Worm (Caenorhabditis elegans) whole organism, L4 larva: Measurements from ENCODE around the gene cnnm-5.
A peak's percentile ranks its signal among the peaks of the same experiment; 100 is the strongest.

Experiments used
- F49E8.2 ChIP-seq: sonication (generic microtip); optimal IDR thresholded peaks from 2 replicates; lab custom pipeline; 2016; ENCODE audit warnings: missing compliant biosample characterization, mild to moderate bottlenecking, missing genetic modification characterization, borderline replicate concordance
- T20F7.1 ChIP-seq: fragments of 200-800 bp; sonication (Bioruptor generic); optimal IDR thresholded peaks from 2 replicates; lab custom pipeline; 2018; ENCODE audit warnings: mild to moderate bottlenecking, missing genetic modification characterization, missing compliant biosample characterization
- ama-1 ChIP-seq: fragments of 150-350 bp; optimal IDR thresholded peaks from 2 replicates; lab custom pipeline; 2014; ENCODE audit warnings: inconsistent platforms, mixed read lengths
- arid-1 ChIP-seq: fragments of 200-800 bp; sonication (Bioruptor generic); conservative IDR thresholded peaks from 2 replicates; pipeline ENCODE4 v1.3.6; 2022; ENCODE audit warnings: missing genetic modification reagents, missing genetic modification characterization, missing compliant biosample characterization
- attf-4 ChIP-seq: sonication (generic microtip); optimal IDR thresholded peaks from 3 replicates; lab custom pipeline; 2017; ENCODE audit warnings: missing biosample characterization, missing genetic modification characterization
- ceh-20 ChIP-seq: fragments of 200-800 bp; sonication (Bioruptor generic); IDR thresholded peaks from 2 replicates; pipeline ENCODE4 v1.3.6; 2022; ENCODE audit warnings: missing genetic modification reagents, missing genetic modification characterization, missing compliant biosample characterization
- ceh-28 ChIP-seq: fragments of 150-350 bp; optimal IDR thresholded peaks from 2 replicates; lab custom pipeline; 2014; ENCODE audit warnings: missing biosample characterization, missing genetic modification reagents, missing genetic modification characterization
- ceh-44 ChIP-seq: fragments of 200-800 bp; sonication (Bioruptor generic); IDR thresholded peaks from 2 replicates; pipeline ENCODE4 v1.3.6; 2022; ENCODE audit warnings: missing genetic modification reagents, missing genetic modification characterization, missing compliant biosample characterization
- ceh-62 ChIP-seq: sonication (generic microtip); optimal IDR thresholded peaks from 2 replicates; lab custom pipeline; 2017; ENCODE audit warnings: missing biosample characterization, missing genetic modification characterization
- ceh-82 ChIP-seq: sonication (generic microtip); optimal IDR thresholded peaks from 2 replicates; lab custom pipeline; 2017; ENCODE audit warnings: missing biosample characterization, missing genetic modification characterization
- cey-2 ChIP-seq: sonication (generic microtip); optimal IDR thresholded peaks from 3 replicates; lab custom pipeline; 2017; ENCODE audit warnings: missing genetic modification characterization, mild to moderate bottlenecking, missing compliant biosample characterization, antibody characterized with exemption, borderline replicate concordance; ENCODE audit not compliant: insufficient read depth
- ctbp-1 ChIP-seq: fragments of 200-800 bp; sonication (Bioruptor generic); IDR thresholded peaks from 2 replicates; pipeline ENCODE4 v1.3.6; 2022; ENCODE audit warnings: missing genetic modification reagents, missing genetic modification characterization, missing compliant biosample characterization
- daf-8 ChIP-seq: fragments of 200-800 bp; sonication (Bioruptor generic); IDR thresholded peaks from 2 replicates; pipeline ENCODE4 v1.3.6; 2022; ENCODE audit warnings: missing genetic modification characterization, missing compliant biosample characterization
- dmd-6 ChIP-seq: fragments of 200-800 bp; sonication (Bioruptor generic); IDR thresholded peaks from 2 replicates; pipeline ENCODE4 v1.3.6; 2022; ENCODE audit warnings: missing genetic modification reagents, missing genetic modification characterization, missing compliant biosample characterization
- duxl-1 ChIP-seq: sonication (generic microtip); optimal IDR thresholded peaks from 2 replicates; lab custom pipeline; 2016; ENCODE audit warnings: mild to moderate bottlenecking, missing genetic modification characterization, moderate library complexity, missing compliant biosample characterization; ENCODE audit not compliant: poor library complexity
- egl-27 ChIP-seq: sonication (generic microtip); optimal IDR thresholded peaks from 3 replicates; lab custom pipeline; 2017; ENCODE audit warnings: missing biosample characterization, missing genetic modification reagents, missing genetic modification characterization
- fkh-10 ChIP-seq: fragments of 150-350 bp; optimal IDR thresholded peaks from 2 replicates; lab custom pipeline; 2014; ENCODE audit warnings: missing biosample characterization, missing genetic modification reagents, missing genetic modification characterization
- hlh-11 ChIP-seq: fragments of 200-800 bp; sonication (Bioruptor generic); optimal IDR thresholded peaks from 2 replicates; lab custom pipeline; 2018; ENCODE audit warnings: mild to moderate bottlenecking, missing genetic modification characterization, missing compliant biosample characterization
- hmg-1.1 ChIP-seq: fragments of 200-800 bp; sonication (Bioruptor generic); IDR thresholded peaks from 2 replicates; pipeline ENCODE4 v1.3.6; 2022; ENCODE audit warnings: missing genetic modification reagents, missing genetic modification characterization, missing compliant biosample characterization
- jun-1 ChIP-seq: fragments of 150-350 bp; optimal IDR thresholded peaks from 2 replicates; lab custom pipeline; 2014; ENCODE audit warnings: missing biosample characterization, missing genetic modification reagents, missing genetic modification characterization
- lim-7 ChIP-seq: fragments of 200-800 bp; sonication (Bioruptor generic); IDR thresholded peaks from 2 replicates; pipeline ENCODE4 v1.3.6; 2022; ENCODE audit warnings: missing genetic modification characterization, missing compliant biosample characterization
- lin-29 ChIP-seq: fragments of 200-800 bp; sonication (Bioruptor generic); IDR thresholded peaks from 2 replicates; pipeline ENCODE4 v1.3.6; 2022; ENCODE audit warnings: missing genetic modification reagents, missing genetic modification characterization, missing compliant biosample characterization
- lsy-2 ChIP-seq, 2 experiments: fragments of 150-350 bp in 1 of 2; sonication (generic microtip) in 1 of 2; optimal IDR thresholded peaks; 2 replicates each; lab custom pipeline; 2014 to 2017; ENCODE audit warnings: missing biosample characterization in 2 of 2, missing genetic modification characterization in 2 of 2
- mdl-1 ChIP-seq, 2 experiments: fragments of 150-350 bp in 1 of 2; sonication (generic microtip) in 1 of 2; optimal IDR thresholded peaks; 2 replicates each; lab custom pipeline; 2014 to 2017; ENCODE audit warnings: missing biosample characterization in 2 of 2, missing genetic modification characterization in 2 of 2
- mes-2 ChIP-seq: sonication (generic microtip); optimal IDR thresholded peaks from 2 replicates; lab custom pipeline; 2016; ENCODE audit warnings: missing genotype, mild to moderate bottlenecking, missing genetic modification characterization, missing compliant biosample characterization; ENCODE audit not compliant: poor library complexity, severe bottlenecking
- mxl-2 ChIP-seq: fragments of 200-800 bp; sonication (Bioruptor generic); conservative IDR thresholded peaks from 2 replicates; pipeline ENCODE4 v1.3.6; 2022; ENCODE audit warnings: missing genetic modification reagents, missing genetic modification characterization, missing compliant biosample characterization
- mxl-3 ChIP-seq: fragments of 200-800 bp; sonication (Bioruptor generic); optimal IDR thresholded peaks from 2 replicates; lab custom pipeline; 2018; ENCODE audit warnings: mild to moderate bottlenecking, missing genetic modification characterization, missing compliant biosample characterization
- nhr-102 ChIP-seq: sonication (generic microtip); optimal IDR thresholded peaks from 2 replicates; lab custom pipeline; 2016; ENCODE audit warnings: mild to moderate bottlenecking, missing genetic modification characterization, moderate library complexity, missing compliant biosample characterization
- nhr-11 ChIP-seq: fragments of 150-350 bp; optimal IDR thresholded peaks from 2 replicates; lab custom pipeline; 2014; ENCODE audit warnings: missing biosample characterization, missing genetic modification characterization
- nhr-237 ChIP-seq: sonication (generic microtip); optimal IDR thresholded peaks from 2 replicates; lab custom pipeline; 2017; ENCODE audit warnings: missing biosample characterization, missing genetic modification characterization
- nhr-28 ChIP-seq: fragments of 150-350 bp; optimal IDR thresholded peaks from 2 replicates; lab custom pipeline; 2014; ENCODE audit warnings: missing biosample characterization, missing genetic modification characterization
- nhr-41 ChIP-seq: fragments of 200-800 bp; sonication (Bioruptor generic); IDR thresholded peaks from 2 replicates; pipeline ENCODE4 v1.3.6; 2022; ENCODE audit warnings: missing genetic modification reagents, missing genetic modification characterization, missing compliant biosample characterization
- pha-4 ChIP-seq, 2 experiments: fragments of 150-350 bp in 1 of 2; fragments of 200-800 bp in 1 of 2; sonication (Bioruptor generic) in 1 of 2; IDR thresholded peaks in 1 of 2; optimal IDR thresholded peaks in 1 of 2; 2 replicates each; pipeline versions ENCODE4 v1.3.6 to Lab custom; 2014 to 2022; ENCODE audit warnings: missing genetic modification characterization in 2 of 2, missing genetic modification reagents in 2 of 2, missing biosample characterization in 1 of 2, missing compliant biosample characterization in 1 of 2
- php-3 ChIP-seq: fragments of 200-800 bp; sonication (Bioruptor generic); IDR thresholded peaks from 2 replicates; pipeline ENCODE4 v1.3.6; 2022; ENCODE audit warnings: missing genetic modification reagents, missing genetic modification characterization, missing compliant biosample characterization
- pqm-1 ChIP-seq: sonication (generic microtip); optimal IDR thresholded peaks from 2 replicates; lab custom pipeline; 2017; ENCODE audit warnings: missing biosample characterization, missing genetic modification characterization
- sdz-12 ChIP-seq: fragments of 200-800 bp; sonication (Bioruptor generic); optimal IDR thresholded peaks from 2 replicates; lab custom pipeline; 2018; ENCODE audit warnings: mild to moderate bottlenecking, missing genetic modification characterization, missing compliant biosample characterization
- snpc-4 ChIP-seq: fragments of 150-350 bp; optimal IDR thresholded peaks from 2 replicates; lab custom pipeline; 2014; ENCODE audit warnings: missing biosample characterization, missing genetic modification characterization
- spr-1 ChIP-seq: sonication (generic microtip); optimal IDR thresholded peaks from 2 replicates; lab custom pipeline; 2016; ENCODE audit warnings: mild to moderate bottlenecking, missing genetic modification characterization, missing compliant biosample characterization
- vab-7 ChIP-seq: fragments of 200-800 bp; sonication (Bioruptor generic); IDR thresholded peaks from 2 replicates; pipeline ENCODE4 v1.3.6; 2022; ENCODE audit warnings: missing genetic modification reagents, missing genetic modification characterization, missing compliant biosample characterization
- zag-1 ChIP-seq: fragments of 150-350 bp; optimal IDR thresholded peaks from 2 replicates; lab custom pipeline; 2014; ENCODE audit warnings: missing biosample characterization, missing genetic modification characterization
- zip-11 ChIP-seq: fragments of 200-800 bp; sonication (Bioruptor generic); IDR thresholded peaks from 2 replicates; pipeline ENCODE4 v1.3.6; 2022; ENCODE audit warnings: missing genetic modification characterization, missing compliant biosample characterization
- ztf-11 ChIP-seq: fragments of 150-350 bp; optimal IDR thresholded peaks from 2 replicates; lab custom pipeline; 2014; ENCODE audit warnings: missing biosample characterization, missing genetic modification characterization

cnnm-5 gene

ce11 chrIII:3801379-3801894, 27.6 kb downstream of the cnnm-5 start (continued):
- TF ChIP-seq ceh-82 (tag; lab: Kevin White, UChicago): no peak
- peak; percentile 97 for TF ChIP-seq fkh-10 (GFP tag; lab: Kevin White, UChicago)
- peak; percentile 90 for TF ChIP-seq ceh-28 (tag; lab: Kevin White, UChicago)
- no peak for TF ChIP-seq snpc-4
- peak; percentile 72 for TF ChIP-seq php-3 (GFP tag; lab: Robert Waterston, UW)
- no peak for TF ChIP-seq pqm-1
- 0 out of 2 replicates have a peak, but pooled peaks have one; percentile 12 for TF ChIP-seq lim-7
- TF ChIP-seq ztf-11 (tag; lab: Kevin White, UChicago): no peak
- peak; percentile 74 for TF ChIP-seq ama-1
- TF ChIP-seq mxl-2 (GFP tag; lab: Robert Waterston, UW): no peak
- peak; percentile 61 for TF ChIP-seq sdz-12 (GFP tag; lab: Kevin White, UChicago)
- peak; percentile 83 for TF ChIP-seq nhr-102
- TF ChIP-seq T20F7.1 (GFP tag; lab: Kevin White, UChicago): peak; percentile 73
- no peak for TF ChIP-seq ceh-44 (GFP tag; lab: Robert Waterston, UW)
- TF ChIP-seq attf-4 (tag; lab: Kevin White, UChicago): no peak
- peak; percentile 83 for TF ChIP-seq jun-1 (tag; lab: Kevin White, UChicago)
- TF ChIP-seq nhr-11: peak; percentile 97
- peak; percentile 89 for TF ChIP-seq ceh-20 (GFP tag; lab: Robert Waterston, UW)
- TF ChIP-seq ctbp-1 (GFP tag; lab: Robert Waterston, UW): peak; percentile 96
- TF ChIP-seq nhr-41 (GFP tag; lab: Robert Waterston, UW): no peak
- no peak for TF ChIP-seq daf-8 (GFP tag; lab: Robert Waterston, UW)
- peak; percentile 95 for TF ChIP-seq nhr-28 (tag; lab: Kevin White, UChicago)
- peak; percentile 94 for TF ChIP-seq mxl-3 (GFP tag; lab: Kevin White, UChicago)
- TF ChIP-seq ceh-62 (tag; lab: Kevin White, UChicago): no peak
- peak; percentile 88 for TF ChIP-seq pha-4 (GFP tag; IDR thresholded peaks at IDR 0.05; lab: Robert Waterston, UW)
- TF ChIP-seq pha-4 (tag; optimal IDR thresholded peaks at IDR 0.05; lab: Kevin White, UChicago): peak; percentile 14
- peak; percentile 86 for TF ChIP-seq spr-1
- peak; percentile 91 for TF ChIP-seq dmd-6 (GFP tag; lab: Robert Waterston, UW)
- TF ChIP-seq vab-7 (GFP tag; lab: Robert Waterston, UW): peak; percentile 65
- peak; percentile 70 for TF ChIP-seq cey-2
- TF ChIP-seq hmg-1.1 (GFP tag; lab: Robert Waterston, UW): peak; percentile 94
- 0 out of 2 replicates have a peak, but pooled peaks have one; percentile 30 for TF ChIP-seq lin-29
- TF ChIP-seq egl-27 (tag; lab: Kevin White, UChicago): peak; percentile 37
- TF ChIP-seq duxl-1 (tag; lab: Kevin White, UChicago): peak; percentile 64
- no peak for TF ChIP-seq nhr-237

ce11 chrIII:3800934-3801252, 28.1 kb downstream of the cnnm-5 start:
- TF ChIP-seq mes-2 (tag; lab: Kevin White, UChicago) (no peak), hlh-11 (no peak), lsy-2 (tag; optimal IDR thresholded peaks at IDR 0.05; lab: Kevin White, UChicago) (no peak), zag-1 (no peak), F49E8.2 (tag; lab: Kevin White, UChicago) (no peak), arid-1 (no peak), nhr-237 (no peak), zip-11 (GFP tag; lab: Robert Waterston, UW) (no peak), mdl-1 (tag; optimal IDR thresholded peaks at IDR 0.05; lab: Kevin White, UChicago) (no peak), ctbp-1 (GFP tag; lab: Robert Waterston, UW) (no peak), nhr-28 (tag; lab: Kevin White, UChicago) (no peak), ceh-82 (tag; lab: Kevin White, UChicago) (no peak)
